Fruit fly (Drosophila melanogaster) whole organism, embryonic: Measurements from ENCODE around the gene mbm.

Experiments
- Abd-B ChIP-seq: fragments of 200-800 bp; sonication (Bioruptor generic); optimal IDR thresholded peaks from 2 replicates; lab custom pipeline; 2018; ENCODE audit warnings: missing biosample characterization, mild to moderate bottlenecking, missing genetic modification characterization, moderate library complexity
- B-H1 ChIP-seq: fragments of 200-800 bp; sonication (Bioruptor generic); IDR thresholded peaks from 3 replicates; pipeline ENCODE4 v1.3.6; 2022; ENCODE audit warnings: missing biosample characterization, missing genetic modification characterization
- C15 ChIP-seq: fragments of 200-800 bp; sonication (Bioruptor generic); IDR thresholded peaks from 3 replicates; pipeline ENCODE4 v1.3.6; 2022; ENCODE audit warnings: missing biosample characterization, missing genetic modification characterization
- CG10321 ChIP-seq: fragments of 200-800 bp; sonication (Bioruptor generic); IDR thresholded peaks from 2 replicates; pipeline ENCODE4 v1.3.6; 2022; ENCODE audit warnings: missing biosample characterization, missing genetic modification characterization
- CG11560 ChIP-seq: fragments of 200-800 bp; sonication (Bioruptor generic); IDR thresholded peaks from 3 replicates; pipeline ENCODE4 v1.3.6; 2022; ENCODE audit warnings: missing biosample characterization, missing genetic modification characterization
- CG12942 ChIP-seq: fragments of 200-800 bp; sonication (Bioruptor generic); optimal IDR thresholded peaks from 3 replicates; lab custom pipeline; 2016; ENCODE audit warnings: missing biosample characterization, missing genetic modification characterization
- CG14441 ChIP-seq: fragments of 200-800 bp; sonication (Bioruptor generic); IDR thresholded peaks from 2 replicates; pipeline ENCODE4 v1.3.6; 2022; ENCODE audit warnings: missing biosample characterization, missing genetic modification characterization
- CG15269 ChIP-seq: fragments of 200-800 bp; sonication (Bioruptor generic); optimal IDR thresholded peaks from 2 replicates; lab custom pipeline; 2018; ENCODE audit warnings: missing biosample characterization, mild to moderate bottlenecking, missing genetic modification characterization, moderate library complexity
- CG2199 ChIP-seq: fragments of 200-800 bp; sonication (Bioruptor generic); IDR thresholded peaks from 3 replicates; pipeline ENCODE4 v1.3.6; 2022; ENCODE audit warnings: missing biosample characterization, missing genetic modification characterization
- CG3281 ChIP-seq: fragments of 200-800 bp; sonication (Bioruptor generic); optimal IDR thresholded peaks from 3 replicates; lab custom pipeline; 2017; ENCODE audit warnings: missing biosample characterization, mild to moderate bottlenecking, missing genetic modification characterization
- CG33213 ChIP-seq: fragments of 200-800 bp; sonication (Bioruptor generic); optimal IDR thresholded peaks from 3 replicates; lab custom pipeline; 2016; ENCODE audit warnings: missing biosample characterization, missing genetic modification characterization
- CG5245 ChIP-seq: fragments of 200-800 bp; sonication (Bioruptor generic); optimal IDR thresholded peaks from 3 replicates; lab custom pipeline; 2016; ENCODE audit warnings: missing biosample characterization, missing genetic modification characterization
- CG8359 ChIP-seq: fragments of 200-800 bp; sonication (Bioruptor generic); optimal IDR thresholded peaks from 2 replicates; lab custom pipeline; 2017; ENCODE audit warnings: missing biosample characterization, mild to moderate bottlenecking, missing genetic modification characterization, borderline replicate concordance
- CG9727 ChIP-seq: fragments of 200-800 bp; sonication (Bioruptor generic); optimal IDR thresholded peaks from 3 replicates; lab custom pipeline; 2017; ENCODE audit warnings: missing biosample characterization, mild to moderate bottlenecking, missing genetic modification characterization
- D ChIP-seq, 2 experiments: fragments of 200-800 bp in 1 of 2; fragments of >200 bp in 1 of 2; sonication (Bioruptor generic) in 1 of 2; optimal IDR thresholded peaks; 2 replicates in 1 of 2; 3 replicates in 1 of 2; lab custom pipeline; 2017; ENCODE audit warnings: mild to moderate bottlenecking in 1 of 2, missing biosample characterization in 1 of 2, missing genetic modification characterization in 1 of 2, missing genetic modification reagents in 1 of 2
- D19A ChIP-seq: fragments of 200-800 bp; optimal IDR thresholded peaks from 3 replicates; lab custom pipeline; 2019; ENCODE audit warnings: missing biosample characterization, mild to moderate bottlenecking, missing genetic modification characterization, moderate library complexity
- Dbx ChIP-seq: fragments of 200-800 bp; sonication (Bioruptor generic); IDR thresholded peaks from 3 replicates; pipeline ENCODE4 v1.3.6; 2022; ENCODE audit warnings: missing biosample characterization, missing genetic modification characterization
- Dll ChIP-seq: fragments of 200-800 bp; sonication (Bioruptor generic); IDR thresholded peaks from 4 replicates; pipeline ENCODE4 v1.3.6; 2022; ENCODE audit warnings: missing biosample characterization, missing genetic modification characterization; ENCODE audit not compliant: partially characterized antibody
- Eip74EF ChIP-seq, 2 experiments: fragments of 200-800 bp in 1 of 2; fragments of >200 bp in 1 of 2; sonication (Bioruptor generic) in 1 of 2; optimal IDR thresholded peaks; 2 replicates each; lab custom pipeline; 2017 to 2019; ENCODE audit warnings: missing biosample characterization in 2 of 2, missing genetic modification characterization in 2 of 2, mild to moderate bottlenecking in 1 of 2, moderate library complexity in 1 of 2
- Ets97D ChIP-seq: fragments of 200-800 bp; sonication (Bioruptor generic); optimal IDR thresholded peaks from 3 replicates; lab custom pipeline; 2016; ENCODE audit warnings: missing biosample characterization, missing genetic modification characterization
- HLH54F ChIP-seq: fragments of 200-800 bp; sonication (Bioruptor generic); optimal IDR thresholded peaks from 3 replicates; lab custom pipeline; 2016; ENCODE audit warnings: missing biosample characterization, missing genetic modification characterization
- Hey ChIP-seq: fragments of 200-800 bp; sonication (Bioruptor generic); optimal IDR thresholded peaks from 3 replicates; lab custom pipeline; 2018; ENCODE audit warnings: missing biosample characterization, mild to moderate bottlenecking, missing genetic modification characterization
- Hsf ChIP-seq: fragments of 200-800 bp; sonication (Bioruptor generic); optimal IDR thresholded peaks from 3 replicates; lab custom pipeline; 2016; ENCODE audit warnings: missing biosample characterization, missing genetic modification characterization
- Myb ChIP-seq: fragments of 200-800 bp; sonication (Bioruptor generic); optimal IDR thresholded peaks from 2 replicates; lab custom pipeline; 2016; ENCODE audit warnings: missing biosample characterization, missing genetic modification characterization
- Optix ChIP-seq: fragments of 200-800 bp; sonication (Bioruptor generic); IDR thresholded peaks from 3 replicates; pipeline ENCODE4 v1.3.6; 2022; ENCODE audit warnings: missing biosample characterization, missing genetic modification characterization
- Ptx1 ChIP-seq: fragments of 200-800 bp; sonication (Bioruptor generic); IDR thresholded peaks from 2 replicates; pipeline ENCODE4 v1.3.6; 2022; ENCODE audit warnings: missing biosample characterization, missing genetic modification characterization
- Sry-β ChIP-seq: fragments of 200-800 bp; sonication (Bioruptor generic); optimal IDR thresholded peaks from 2 replicates; lab custom pipeline; 2018; ENCODE audit warnings: missing biosample characterization, mild to moderate bottlenecking, missing genetic modification characterization, moderate library complexity
- Xrp1 ChIP-seq: fragments of 200-800 bp; sonication (Bioruptor generic); IDR thresholded peaks from 2 replicates; pipeline ENCODE4 v1.3.6; 2022; ENCODE audit warnings: missing biosample characterization, missing genetic modification characterization
- aop ChIP-seq: fragments of 200-800 bp; sonication (Bioruptor generic); IDR thresholded peaks from 2 replicates; pipeline ENCODE4 v1.3.6; 2022; ENCODE audit warnings: missing biosample characterization, missing genetic modification characterization
- ase ChIP-seq: fragments of 200-800 bp; sonication (Bioruptor generic); IDR thresholded peaks from 3 replicates; pipeline ENCODE4 v1.3.6; 2022; ENCODE audit warnings: missing biosample characterization, missing genetic modification characterization
- eyg ChIP-seq: fragments of 200-800 bp; sonication (Bioruptor generic); optimal IDR thresholded peaks from 3 replicates; lab custom pipeline; 2016; ENCODE audit warnings: missing biosample characterization, missing genetic modification characterization
- fd3F ChIP-seq: fragments of 200-800 bp; sonication (Bioruptor generic); optimal IDR thresholded peaks from 2 replicates; lab custom pipeline; 2018; ENCODE audit warnings: missing biosample characterization, mild to moderate bottlenecking, missing genetic modification characterization, moderate library complexity
- gcm2 ChIP-seq: fragments of 200-800 bp; sonication (Bioruptor generic); optimal IDR thresholded peaks from 2 replicates; lab custom pipeline; 2016; ENCODE audit warnings: missing biosample characterization, missing genetic modification characterization
- gfzf ChIP-seq: fragments of 200-800 bp; sonication (Bioruptor generic); optimal IDR thresholded peaks from 2 replicates; lab custom pipeline; 2016; ENCODE audit warnings: missing biosample characterization, mild to moderate bottlenecking, missing genetic modification characterization, moderate library complexity
- h ChIP-seq: fragments of >200 bp; optimal IDR thresholded peaks from 2 replicates; lab custom pipeline; 2017
- her ChIP-seq: fragments of 200-800 bp; sonication (Bioruptor generic); optimal IDR thresholded peaks from 2 replicates; lab custom pipeline; 2016; ENCODE audit warnings: missing biosample characterization, missing genetic modification characterization
- lola ChIP-seq, 3 experiments: fragments of >200 bp in 2 of 3; fragments of 200-800 bp in 1 of 3; sonication (Bioruptor generic) in 1 of 3; optimal IDR thresholded peaks; 2 replicates each; lab custom pipeline; 2017 to 2019; ENCODE audit warnings: missing biosample characterization in 3 of 3, missing genetic modification characterization in 3 of 3, mild to moderate bottlenecking in 1 of 3, moderate library complexity in 1 of 3
- nom ChIP-seq: fragments of 200-800 bp; sonication (Bioruptor generic); optimal IDR thresholded peaks from 2 replicates; lab custom pipeline; 2017; ENCODE audit warnings: missing biosample characterization, missing genetic modification characterization, mild to moderate bottlenecking, moderate library complexity, missing genetic modification reagents
- phol ChIP-seq: fragments of 200-800 bp; sonication (Bioruptor generic); optimal IDR thresholded peaks from 3 replicates; lab custom pipeline; 2018; ENCODE audit warnings: missing biosample characterization, mild to moderate bottlenecking, missing genetic modification characterization, moderate library complexity
- pnt ChIP-seq: fragments of 200-800 bp; sonication (Bioruptor generic); optimal IDR thresholded peaks from 3 replicates; lab custom pipeline; 2016; ENCODE audit warnings: missing biosample characterization, missing genetic modification characterization
- pros ChIP-seq: fragments of 200-800 bp; sonication (Bioruptor generic); optimal IDR thresholded peaks from 3 replicates; lab custom pipeline; 2019; ENCODE audit warnings: missing biosample characterization, mild to moderate bottlenecking, missing genetic modification characterization, moderate library complexity
- ranshi ChIP-seq: fragments of 200-800 bp; sonication (Bioruptor generic); IDR thresholded peaks from 2 replicates; pipeline ENCODE4 v1.3.6; 2022; ENCODE audit warnings: missing biosample characterization, missing genetic modification characterization
- toy ChIP-seq: fragments of 200-800 bp; sonication (Bioruptor generic); IDR thresholded peaks from 2 replicates; pipeline ENCODE4 v1.3.6; 2022; ENCODE audit warnings: missing biosample characterization, missing genetic modification characterization
- trem ChIP-seq: fragments of 200-800 bp; optimal IDR thresholded peaks from 3 replicates; lab custom pipeline; 2019; ENCODE audit warnings: missing biosample characterization, mild to moderate bottlenecking, missing genetic modification characterization, moderate library complexity
- ttk ChIP-seq: fragments of 200-800 bp; sonication (Bioruptor generic); IDR thresholded peaks from 2 replicates; pipeline ENCODE4 v2.1.2; 2022; ENCODE audit warnings: missing biosample characterization, missing genetic modification characterization
- tx ChIP-seq: fragments of 200-800 bp; sonication (Bioruptor generic); optimal IDR thresholded peaks from 2 replicates; lab custom pipeline; 2016; ENCODE audit warnings: missing biosample characterization, missing genetic modification characterization
- unc-4 ChIP-seq: fragments of 200-800 bp; sonication (Bioruptor generic); IDR thresholded peaks from 2 replicates; pipeline ENCODE4 v1.3.6; 2022; ENCODE audit warnings: missing biosample characterization, missing genetic modification characterization; ENCODE audit not compliant: partially characterized antibody
- usp ChIP-seq: fragments of >200 bp; optimal IDR thresholded peaks from 2 replicates; lab custom pipeline; 2017; ENCODE audit warnings: missing biosample characterization, missing genetic modification characterization
- wdn ChIP-seq: fragments of 200-800 bp; sonication (Bioruptor generic); IDR thresholded peaks from 2 replicates; pipeline ENCODE4 v1.3.6; 2022; ENCODE audit warnings: missing biosample characterization, missing genetic modification characterization
- z ChIP-seq: fragments of 200-800 bp; sonication (Bioruptor generic); IDR thresholded peaks from 3 replicates; pipeline ENCODE4 v1.3.6; 2022; ENCODE audit warnings: missing biosample characterization, missing genetic modification characterization

mbm gene

dm6 chr2L:223351-223750 lies 50.2 kb downstream of the mbm start (continued):
- TF ChIP-seq Abd-B (GFP tag; lab: Kevin White, UChicago) (peak; percentile 83), Sry-β (GFP tag; lab: Kevin White, UChicago) (no peak), lola (GFP tag; optimal IDR thresholded peaks at IDR 0.05; lab: Kevin White, UChicago) (peak in 1 of 3 experiments; percentile 86), trem (tag; lab: Kevin White, UChicago) (peak; percentile 83), Dbx (GFP tag; lab: Robert Waterston, UW) (peak; percentile 40; the same call in 2 of the 3 replicates), toy (GFP tag; lab: Robert Waterston, UW) (peak; percentile 49; the same call in 1 of the 2 replicates), wdn (GFP tag; lab: Robert Waterston, UW) (peak; percentile 66; the same call in 1 of the 2 replicates), CG12942 (peak; percentile 69), tx (GFP tag; lab: Kevin White, UChicago) (peak; percentile 65), pnt (GFP tag; lab: Kevin White, UChicago) (peak; percentile 67), CG33213 (GFP tag; lab: Kevin White, UChicago) (peak; percentile 82), ttk (GFP tag; lab: Robert Waterston, UW) (peak; percentile 92), Hsf (GFP tag; lab: Kevin White, UChicago) (peak; percentile 89), HLH54F (peak; percentile 68), eyg (GFP tag; lab: Kevin White, UChicago) (peak; percentile 80), Ets97D (peak; percentile 59), ase (GFP tag; lab: Robert Waterston, UW) (peak; percentile 92), CG9727 (GFP tag; lab: Kevin White, UChicago) (peak; percentile 93), pros (no peak), gfzf (GFP tag; lab: Kevin White, UChicago) (no peak), her (GFP tag; lab: Kevin White, UChicago) (peak; percentile 59), CG5245 (GFP tag; lab: Kevin White, UChicago) (peak; percentile 90), Dll (GFP tag; lab: Robert Waterston, UW) (no peak), Ptx1 (peak; percentile 89), CG3281 (GFP tag; lab: Kevin White, UChicago) (peak; percentile 54), usp (GFP tag; lab: Kevin White, UChicago) (no peak), ranshi (peak; percentile 87), Myb (peak; percentile 65), D (optimal IDR thresholded peaks at IDR 0.05; lab: Kevin White, UChicago) (no peak), D (GFP tag; optimal IDR thresholded peaks at IDR 0.05; lab: Kevin White, UChicago) (peak; percentile 85), Xrp1 (GFP tag; lab: Robert Waterston, UW) (peak; percentile 96), CG14441 (GFP tag; lab: Robert Waterston, UW) (peak; percentile 89), CG8359 (GFP tag; lab: Kevin White, UChicago) (peak; percentile 59), unc-4 (GFP tag; lab: Robert Waterston, UW) (no peak), CG10321 (GFP tag; lab: Robert Waterston, UW) (peak; percentile 64), CG11560 (tag; lab: Robert Waterston, UW) (peak; percentile 41; the same call in 1 of the 3 replicates), gcm2 (GFP tag; lab: Kevin White, UChicago) (peak; percentile 72), aop (GFP tag; lab: Robert Waterston, UW) (peak; percentile 73; the same call in 1 of the 2 replicates), h (no peak), D19A (peak; percentile 75), z (GFP tag; lab: Robert Waterston, UW) (no peak), Optix (peak; percentile 94), CG2199 (GFP tag; lab: Robert Waterston, UW) (peak; percentile 87), nom (GFP tag; lab: Kevin White, UChicago) (peak; percentile 63), CG15269 (peak; percentile 77), Hey (tag; lab: Kevin White, UChicago) (no peak), B-H1 (peak; percentile 87), Eip74EF (GFP tag; optimal IDR thresholded peaks at IDR 0.05; lab: Kevin White, UChicago) (peak in 1 of 2 experiments; percentile 81), phol (peak; percentile 87), C15 (GFP tag; lab: Robert Waterston, UW) (peak; percentile 21; the same call in 1 of the 3 replicates), fd3F (GFP tag; lab: Kevin White, UChicago) (peak; percentile 21)
